Worm (Caenorhabditis elegans) whole organism, late embryonic: ENCODE measurements around the gene irld-47.

Source experiments
- F13H6.1 ChIP-seq: sonication (generic microtip); optimal IDR thresholded peaks from 2 replicates; lab custom pipeline; 2016; ENCODE audit warnings: missing genetic modification characterization, missing compliant biosample characterization
- K02D7.2 ChIP-seq: sonication (generic microtip); optimal IDR thresholded peaks from 2 replicates; lab custom pipeline; 2017; ENCODE audit warnings: mild to moderate bottlenecking, missing genetic modification characterization, missing compliant biosample characterization
- K09A11.1 ChIP-seq: sonication (generic microtip); optimal IDR thresholded peaks from 2 replicates; lab custom pipeline; 2017; ENCODE audit warnings: antibody characterized with exemption, mild to moderate bottlenecking, missing genetic modification characterization, missing compliant biosample characterization; ENCODE audit not compliant: insufficient read depth
- ahr-1 ChIP-seq: sonication (generic microtip); optimal IDR thresholded peaks from 2 replicates; lab custom pipeline; 2016; ENCODE audit warnings: missing genetic modification characterization, missing compliant biosample characterization
- ama-1 ChIP-seq: fragments of 150-350 bp; optimal IDR thresholded peaks from 2 replicates; lab custom pipeline; 2014
- ceh-19 ChIP-seq: fragments of 200-800 bp; sonication (Bioruptor generic); optimal IDR thresholded peaks from 2 replicates; lab custom pipeline; 2018; ENCODE audit warnings: mild to moderate bottlenecking, missing genetic modification characterization, missing compliant biosample characterization
- ceh-2 ChIP-seq: sonication (generic microtip); optimal IDR thresholded peaks from 2 replicates; lab custom pipeline; 2016; ENCODE audit warnings: missing genotype, missing genetic modification characterization, missing compliant biosample characterization
- ceh-22 ChIP-seq: sonication (generic microtip); optimal IDR thresholded peaks from 2 replicates; lab custom pipeline; 2017; ENCODE audit warnings: missing biosample characterization, missing genetic modification characterization
- ceh-24 ChIP-seq: sonication (generic microtip); optimal IDR thresholded peaks from 2 replicates; lab custom pipeline; 2016; ENCODE audit warnings: mild to moderate bottlenecking, missing genetic modification characterization, missing compliant biosample characterization
- ceh-30 ChIP-seq: fragments of 150-350 bp; optimal IDR thresholded peaks from 2 replicates; lab custom pipeline; 2014; ENCODE audit warnings: missing biosample characterization, missing genetic modification characterization
- ceh-31 ChIP-seq: sonication (generic microtip); optimal IDR thresholded peaks from 2 replicates; lab custom pipeline; 2016; ENCODE audit warnings: missing genetic modification characterization, missing compliant biosample characterization
- ceh-34 ChIP-seq: sonication (generic microtip); optimal IDR thresholded peaks from 2 replicates; lab custom pipeline; 2016; ENCODE audit warnings: mild to moderate bottlenecking, missing genetic modification characterization, missing compliant biosample characterization
- ceh-45 ChIP-seq: fragments of 200-800 bp; sonication (Bioruptor generic); IDR thresholded peaks from 2 replicates; pipeline ENCODE4 v1.3.6; 2022; ENCODE audit warnings: missing genetic modification reagents, missing genetic modification characterization, missing compliant biosample characterization
- ceh-48 ChIP-seq: sonication (generic microtip); optimal IDR thresholded peaks from 2 replicates; lab custom pipeline; 2016; ENCODE audit warnings: missing genetic modification characterization, inconsistent platforms, missing compliant biosample characterization
- ceh-9 ChIP-seq: sonication (generic microtip); optimal IDR thresholded peaks from 2 replicates; lab custom pipeline; 2016; ENCODE audit warnings: mild to moderate bottlenecking, missing genetic modification characterization, inconsistent platforms, missing compliant biosample characterization
- che-1 ChIP-seq: sonication (generic microtip); optimal IDR thresholded peaks from 2 replicates; lab custom pipeline; 2016; ENCODE audit warnings: mild to moderate bottlenecking, missing genetic modification characterization, missing compliant biosample characterization
- dmd-4 ChIP-seq: sonication (generic microtip); optimal IDR thresholded peaks from 2 replicates; lab custom pipeline; 2016; ENCODE audit warnings: borderline replicate concordance, missing genetic modification characterization, missing compliant biosample characterization
- elt-2 ChIP-seq: sonication (generic microtip); optimal IDR thresholded peaks from 2 replicates; lab custom pipeline; 2016; ENCODE audit warnings: missing genetic modification reagents, missing genetic modification characterization, missing compliant biosample characterization
- elt-4 ChIP-seq: sonication (generic microtip); optimal IDR thresholded peaks from 2 replicates; lab custom pipeline; 2016; ENCODE audit warnings: missing genetic modification characterization, missing compliant biosample characterization
- ets-4 ChIP-seq: sonication (generic microtip); optimal IDR thresholded peaks from 2 replicates; lab custom pipeline; 2016; ENCODE audit warnings: missing genetic modification characterization, missing compliant biosample characterization
- fax-1 ChIP-seq: sonication (generic microtip); optimal IDR thresholded peaks from 2 replicates; lab custom pipeline; 2016; ENCODE audit warnings: missing genotype, missing genetic modification characterization, missing compliant biosample characterization
- fkh-10 ChIP-seq: fragments of 150-350 bp; optimal IDR thresholded peaks from 2 replicates; lab custom pipeline; 2014; ENCODE audit warnings: missing biosample characterization, missing genetic modification reagents, missing genetic modification characterization
- gmeb-2 ChIP-seq: sonication (generic microtip); optimal IDR thresholded peaks from 2 replicates; lab custom pipeline; 2016; ENCODE audit warnings: missing genetic modification characterization, inconsistent platforms, missing compliant biosample characterization
- hlh-30 ChIP-seq: sonication (generic microtip); optimal IDR thresholded peaks from 2 replicates; lab custom pipeline; 2017; ENCODE audit warnings: antibody characterized with exemption, missing genetic modification characterization, missing compliant biosample characterization; ENCODE audit not compliant: insufficient read depth
- lim-6 ChIP-seq: sonication (generic microtip); optimal IDR thresholded peaks from 2 replicates; lab custom pipeline; 2016; ENCODE audit warnings: missing genetic modification characterization, missing compliant biosample characterization
- lin-11 ChIP-seq: fragments of 200-800 bp; sonication (Bioruptor generic); optimal IDR thresholded peaks from 2 replicates; lab custom pipeline; 2018; ENCODE audit warnings: mild to moderate bottlenecking, missing genetic modification characterization, missing compliant biosample characterization
- madf-2 ChIP-seq: sonication (generic microtip); optimal IDR thresholded peaks from 2 replicates; lab custom pipeline; 2017; ENCODE audit warnings: missing genetic modification characterization, missing compliant biosample characterization
- nfya-1 ChIP-seq: sonication (generic microtip); optimal IDR thresholded peaks from 2 replicates; lab custom pipeline; 2017; ENCODE audit warnings: missing genetic modification characterization, mild to moderate bottlenecking, missing compliant biosample characterization, antibody characterized with exemption, moderate library complexity
- nhr-11 ChIP-seq: fragments of 150-350 bp; optimal IDR thresholded peaks from 2 replicates; lab custom pipeline; 2014; ENCODE audit warnings: missing biosample characterization, missing genetic modification characterization
- npax-4 ChIP-seq: sonication (generic microtip); optimal IDR thresholded peaks from 2 replicates; lab custom pipeline; 2016; ENCODE audit warnings: missing genetic modification characterization, missing compliant biosample characterization
- pag-3 ChIP-seq: sonication (generic microtip); optimal IDR thresholded peaks from 2 replicates; lab custom pipeline; 2016; ENCODE audit warnings: missing compliant biosample characterization, missing genetic modification characterization, borderline replicate concordance
- pat-9 ChIP-seq: fragments of 200-800 bp; sonication (Bioruptor generic); optimal IDR thresholded peaks from 2 replicates; lab custom pipeline; 2018; ENCODE audit warnings: mild to moderate bottlenecking, missing genetic modification characterization, moderate library complexity, missing compliant biosample characterization
- pha-2 ChIP-seq: sonication (generic microtip); optimal IDR thresholded peaks from 2 replicates; lab custom pipeline; 2017; ENCODE audit warnings: mild to moderate bottlenecking, missing genetic modification characterization, missing compliant biosample characterization
- pha-4 ChIP-seq: fragments of 150-350 bp; optimal IDR thresholded peaks from 2 replicates; lab custom pipeline; 2018; ENCODE audit warnings: missing biosample characterization, missing genetic modification reagents, missing genetic modification characterization
- pqm-1 ChIP-seq: sonication (generic microtip); optimal IDR thresholded peaks from 2 replicates; lab custom pipeline; 2016; ENCODE audit warnings: missing genetic modification characterization, missing compliant biosample characterization
- rnt-1 ChIP-seq: sonication (generic microtip); optimal IDR thresholded peaks from 2 replicates; lab custom pipeline; 2016; ENCODE audit warnings: missing genetic modification characterization, missing compliant biosample characterization
- sdc-2 ChIP-seq: sonication (generic microtip); optimal IDR thresholded peaks from 2 replicates; lab custom pipeline; 2016; ENCODE audit warnings: missing genotype, missing genetic modification characterization, missing compliant biosample characterization
- sox-4 ChIP-seq: sonication (generic microtip); optimal IDR thresholded peaks from 2 replicates; lab custom pipeline; 2017; ENCODE audit warnings: mild to moderate bottlenecking, missing genetic modification characterization, inconsistent platforms, missing compliant biosample characterization
- syd-9 ChIP-seq: sonication (generic microtip); optimal IDR thresholded peaks from 2 replicates; lab custom pipeline; 2016; ENCODE audit warnings: mild to moderate bottlenecking, missing genetic modification characterization, moderate library complexity, missing compliant biosample characterization
- tbx-7 ChIP-seq: sonication (generic microtip); optimal IDR thresholded peaks from 2 replicates; lab custom pipeline; 2016; ENCODE audit warnings: missing genotype, missing genetic modification characterization, missing compliant biosample characterization
- ttx-3 ChIP-seq: sonication (generic microtip); optimal IDR thresholded peaks from 2 replicates; lab custom pipeline; 2016; ENCODE audit warnings: missing genetic modification reagents, missing genetic modification characterization, missing compliant biosample characterization
- unc-42 ChIP-seq: sonication (generic microtip); optimal IDR thresholded peaks from 2 replicates; lab custom pipeline; 2016; ENCODE audit warnings: missing genotype, missing genetic modification characterization, missing compliant biosample characterization
- unc-55 ChIP-seq: sonication (generic microtip); optimal IDR thresholded peaks from 2 replicates; lab custom pipeline; 2017; ENCODE audit warnings: missing biosample characterization, missing genetic modification reagents, missing genetic modification characterization
- unc-86 ChIP-seq: sonication (generic microtip); optimal IDR thresholded peaks from 2 replicates; lab custom pipeline; 2016; ENCODE audit warnings: missing genetic modification characterization, missing compliant biosample characterization
- zip-5 ChIP-seq: sonication (generic microtip); optimal IDR thresholded peaks from 2 replicates; lab custom pipeline; 2016; ENCODE audit warnings: missing genetic modification characterization, missing compliant biosample characterization
- ztf-16 ChIP-seq: sonication (generic microtip); optimal IDR thresholded peaks from 2 replicates; lab custom pipeline; 2017; ENCODE audit warnings: missing genetic modification characterization, missing compliant biosample characterization

irld-47 gene

DNA sequence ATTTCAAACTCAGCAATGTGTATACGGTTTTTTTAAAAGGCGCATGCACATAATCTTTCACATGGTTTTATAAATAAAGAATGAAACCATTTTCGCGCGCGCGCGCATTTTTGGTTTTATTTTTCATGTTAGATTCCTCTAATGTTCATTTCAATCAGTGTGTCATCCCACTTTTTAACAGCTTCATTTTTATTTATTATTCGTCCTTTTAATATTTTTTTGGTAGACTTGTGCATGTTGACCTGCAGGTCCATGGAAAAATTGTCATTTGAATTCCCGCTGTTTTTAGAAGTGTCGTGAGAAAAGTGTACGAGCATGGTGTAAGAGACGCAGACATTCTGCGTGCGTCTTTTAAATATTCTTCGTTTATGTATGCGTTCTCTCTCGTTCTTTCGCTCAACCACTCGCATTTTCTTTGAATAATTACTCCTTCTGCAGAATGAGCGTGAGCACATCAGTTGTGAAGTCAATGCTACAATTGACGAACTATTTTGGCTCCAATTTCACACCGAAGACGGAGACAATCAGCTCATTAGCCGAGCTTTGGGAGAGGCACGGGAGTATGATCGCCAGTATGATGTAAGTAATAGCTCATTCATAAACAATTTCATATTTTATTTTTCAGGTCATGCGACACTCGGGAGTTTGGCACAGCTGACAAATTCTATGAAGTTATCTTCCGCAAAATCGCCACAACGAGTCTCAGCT is 38.0 kb upstream of the irld-47 start, which contains the start of gene lin-5 (continued):
- no peak for TF ChIP-seq pag-3 (tag; lab: Kevin White, UChicago)
- TF ChIP-seq tbx-7 (tag; lab: Kevin White, UChicago), result no peak
- TF ChIP-seq syd-9 (tag; lab: Kevin White, UChicago), result no peak

ce11 chrII:7858101-7858500 is 35.7 kb upstream of the irld-47 start, which contains the start of gene sds-22:
sds-22 (plus strand) TSS chrII:7858401.
- no peak for TF ChIP-seq ceh-19
- TF ChIP-seq pat-9, result no peak
- no peak for TF ChIP-seq ceh-22 (tag; lab: Kevin White, UChicago)
- no peak for TF ChIP-seq syd-9 (tag; lab: Kevin White, UChicago)
- TF ChIP-seq ceh-45 (GFP tag; lab: Robert Waterston, UW), result no peak
- no peak for TF ChIP-seq K09A11.1 (tag; lab: Kevin White, UChicago)
- no peak for TF ChIP-seq lin-11 (tag; lab: Kevin White, UChicago)
- no peak for TF ChIP-seq madf-2 (tag; lab: Kevin White, UChicago)
- no peak for TF ChIP-seq fkh-10
- TF ChIP-seq ceh-2 (tag; lab: Kevin White, UChicago), result no peak
- TF ChIP-seq nhr-11 (tag; lab: Kevin White, UChicago), result no peak
- TF ChIP-seq npax-4 (tag; lab: Kevin White, UChicago), result no peak
- no peak for TF ChIP-seq ttx-3 (tag; lab: Kevin White, UChicago)
- TF ChIP-seq ceh-48 (tag; lab: Kevin White, UChicago), result no peak
- no peak for TF ChIP-seq ceh-24 (tag; lab: Kevin White, UChicago)
- TF ChIP-seq unc-55 (GFP tag; lab: Kevin White, UChicago), result no peak
- TF ChIP-seq sdc-2, result no peak
- TF ChIP-seq hlh-30 (tag; lab: Kevin White, UChicago), result no peak
- TF ChIP-seq elt-2 (tag; lab: Kevin White, UChicago), result no peak
- no peak for TF ChIP-seq zip-5 (tag; lab: Kevin White, UChicago)

DNA sequence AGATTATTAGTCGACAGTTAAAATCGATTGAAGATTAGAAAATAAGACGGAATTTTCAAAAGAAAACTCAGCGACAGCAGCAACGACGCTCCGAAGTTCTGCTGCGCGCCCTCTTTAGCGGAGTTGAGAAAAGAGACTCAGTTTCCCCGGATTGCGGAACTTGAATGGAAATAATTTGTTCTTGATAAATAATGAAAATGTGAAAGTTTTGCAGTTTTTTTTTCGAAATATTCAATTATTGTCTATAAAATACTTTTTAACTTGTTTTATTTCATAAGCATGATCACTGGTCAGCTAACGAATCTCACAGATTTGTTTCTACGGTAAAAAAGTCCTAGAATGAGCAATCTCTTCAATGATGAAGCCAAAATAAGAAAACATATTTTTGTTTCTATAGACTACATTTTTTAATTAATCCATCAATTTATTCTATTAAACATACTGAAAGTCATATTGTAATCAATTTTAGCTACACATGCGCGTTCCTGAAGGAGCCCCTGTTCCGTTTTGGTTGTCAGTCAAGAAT is 35.2 kb upstream of the irld-47 start, which contains the start of the genes cec-3 and T09A5.15:
TSS of gene cec-3 (minus strand) at position 116 of the 526 bp plus-strand sequence.
TSS of gene T09A5.15 (plus strand) at position 476 of the 526 bp plus-strand sequence.
- no peak for TF ChIP-seq gmeb-2
- peak; percentile 27 for TF ChIP-seq F13H6.1 (tag; lab: Kevin White, UChicago)
- no peak for TF ChIP-seq pqm-1 (tag; lab: Kevin White, UChicago)
- no peak for TF ChIP-seq ztf-16 (tag; lab: Kevin White, UChicago)
- TF ChIP-seq nfya-1 (tag; lab: Kevin White, UChicago), result peak; percentile 42
- no peak for TF ChIP-seq unc-86 (tag; lab: Kevin White, UChicago)
- TF ChIP-seq unc-55 (GFP tag; lab: Kevin White, UChicago), result no peak
- TF ChIP-seq pat-9, result no peak
- no peak for TF ChIP-seq sdc-2
- no peak for TF ChIP-seq pha-4 (tag; lab: Kevin White, UChicago)
- TF ChIP-seq zip-5 (tag; lab: Kevin White, UChicago), result peak; percentile 68
- no peak for TF ChIP-seq sox-4 (tag; lab: Kevin White, UChicago)
- TF ChIP-seq elt-4 (tag; lab: Kevin White, UChicago), result no peak
- no peak for TF ChIP-seq ceh-48 (tag; lab: Kevin White, UChicago)
- TF ChIP-seq ahr-1 (tag; lab: Kevin White, UChicago), result no peak
- no peak for TF ChIP-seq lim-6 (tag; lab: Kevin White, UChicago)
- TF ChIP-seq ceh-2 (tag; lab: Kevin White, UChicago), result peak; percentile 65
- no peak for TF ChIP-seq ama-1 (lab: Kevin White, UChicago)
- peak; percentile 12 for TF ChIP-seq fax-1 (tag; lab: Kevin White, UChicago)
- TF ChIP-seq nhr-11 (tag; lab: Kevin White, UChicago), result no peak
- no peak for TF ChIP-seq che-1 (tag; lab: Kevin White, UChicago)
- no peak for TF ChIP-seq dmd-4 (tag; lab: Kevin White, UChicago)
- peak; percentile 79 for TF ChIP-seq ceh-31
- no peak for TF ChIP-seq K02D7.2 (tag; lab: Kevin White, UChicago)
- TF ChIP-seq pha-2, result no peak
- TF ChIP-seq ets-4 (tag; lab: Kevin White, UChicago), result peak; percentile 55
- TF ChIP-seq rnt-1 (tag; lab: Kevin White, UChicago), result no peak
- TF ChIP-seq ceh-22 (tag; lab: Kevin White, UChicago), result no peak
- no peak for TF ChIP-seq ceh-9
- peak; percentile 41 for TF ChIP-seq unc-42 (tag; lab: Kevin White, UChicago)
- peak; percentile 49 for TF ChIP-seq elt-2 (tag; lab: Kevin White, UChicago)
- TF ChIP-seq ceh-30 (tag; lab: Kevin White, UChicago), result no peak
- TF ChIP-seq pag-3 (tag; lab: Kevin White, UChicago), result no peak
- no peak for TF ChIP-seq K09A11.1 (tag; lab: Kevin White, UChicago)
- peak; percentile 63 for TF ChIP-seq ceh-34
- no peak for TF ChIP-seq fkh-10
